Worm (Caenorhabditis elegans) whole organism, mixed stage, embryonic: Measurements from ENCODE around the gene C05E4.7.
A peak's percentile ranks its signal among the peaks of the same experiment; 100 is the strongest.

Source experiments
- M03D4.4 ChIP-seq: sonication (generic microtip); optimal IDR thresholded peaks from 2 replicates; lab custom pipeline; 2017; ENCODE audit warnings: mild to moderate bottlenecking, missing genetic modification characterization, missing compliant biosample characterization
- ceh-39 ChIP-seq: fragments of 150-350 bp; optimal IDR thresholded peaks from 2 replicates; lab custom pipeline; 2014; ENCODE audit warnings: missing biosample characterization, missing genetic modification characterization
- ceh-43 ChIP-seq: fragments of 200-800 bp; sonication (Bioruptor generic); optimal IDR thresholded peaks from 2 replicates; lab custom pipeline; 2018; ENCODE audit warnings: mild to moderate bottlenecking, missing genetic modification characterization, moderate library complexity, missing compliant biosample characterization
- ceh-83 ChIP-seq: fragments of 200-800 bp; sonication (Bioruptor generic); optimal IDR thresholded peaks from 2 replicates; lab custom pipeline; 2018; ENCODE audit warnings: mild to moderate bottlenecking, missing genetic modification characterization, missing compliant biosample characterization
- ces-1 ChIP-seq: fragments of 150-350 bp; optimal IDR thresholded peaks from 2 replicates; lab custom pipeline; 2014; ENCODE audit warnings: missing biosample characterization, missing genetic modification reagents, missing genetic modification characterization
- cnd-1 ChIP-seq: fragments of 200-800 bp; sonication (Bioruptor generic); optimal IDR thresholded peaks from 2 replicates; lab custom pipeline; 2018; ENCODE audit warnings: mild to moderate bottlenecking, missing genetic modification characterization, missing compliant biosample characterization
- flh-1 ChIP-seq: fragments of 200-800 bp; sonication (Bioruptor generic); optimal IDR thresholded peaks from 2 replicates; lab custom pipeline; 2018; ENCODE audit warnings: mild to moderate bottlenecking, missing genetic modification characterization, moderate library complexity, missing compliant biosample characterization
- ham-2 ChIP-seq: fragments of 200-800 bp; sonication (Bioruptor generic); optimal IDR thresholded peaks from 2 replicates; lab custom pipeline; 2018; ENCODE audit warnings: mild to moderate bottlenecking, missing genetic modification characterization, missing compliant biosample characterization
- hlh-1 ChIP-seq: fragments of 150-350 bp; optimal IDR thresholded peaks from 2 replicates; lab custom pipeline; 2014; ENCODE audit warnings: missing biosample characterization, missing genetic modification reagents, missing genetic modification characterization
- lin-13 ChIP-seq: fragments of 150-350 bp; optimal IDR thresholded peaks from 2 replicates; lab custom pipeline; 2014; ENCODE audit warnings: missing biosample characterization, missing genetic modification characterization
- lin-32 ChIP-seq: fragments of 200-800 bp; sonication (Bioruptor generic); optimal IDR thresholded peaks from 2 replicates; lab custom pipeline; 2018; ENCODE audit warnings: mild to moderate bottlenecking, missing genetic modification characterization, missing compliant biosample characterization
- lsy-2 ChIP-seq: fragments of 150-350 bp; optimal IDR thresholded peaks from 2 replicates; lab custom pipeline; 2014; ENCODE audit warnings: missing biosample characterization, missing genetic modification characterization
- mab-5 ChIP-seq: fragments of 150-350 bp; optimal IDR thresholded peaks from 2 replicates; lab custom pipeline; 2014; ENCODE audit warnings: missing biosample characterization, missing genetic modification characterization
- mep-1 ChIP-seq: fragments of 150-350 bp; optimal IDR thresholded peaks from 2 replicates; lab custom pipeline; 2017; ENCODE audit warnings: missing biosample characterization, missing genetic modification reagents, missing genetic modification characterization, inconsistent platforms
- mls-2 ChIP-seq: sonication (generic microtip); optimal IDR thresholded peaks from 2 replicates; lab custom pipeline; 2016; ENCODE audit warnings: mild to moderate bottlenecking, missing genetic modification characterization, moderate library complexity, missing compliant biosample characterization
- nhr-12 ChIP-seq: fragments of 150-350 bp; optimal IDR thresholded peaks from 2 replicates; lab custom pipeline; 2014; ENCODE audit warnings: missing biosample characterization, missing genetic modification characterization
- nhr-237 ChIP-seq: fragments of 150-350 bp; optimal IDR thresholded peaks from 2 replicates; lab custom pipeline; 2014; ENCODE audit warnings: missing biosample characterization, missing genetic modification characterization
- nhr-28 ChIP-seq: fragments of 150-350 bp; optimal IDR thresholded peaks from 2 replicates; lab custom pipeline; 2014; ENCODE audit warnings: missing biosample characterization, missing genetic modification characterization
- nhr-76 ChIP-seq: sonication (generic microtip); optimal IDR thresholded peaks from 2 replicates; lab custom pipeline; 2017; ENCODE audit warnings: missing biosample characterization, missing genetic modification characterization
- sem-2 ChIP-seq: fragments of 200-800 bp; sonication (Bioruptor generic); optimal IDR thresholded peaks from 2 replicates; lab custom pipeline; 2018; ENCODE audit warnings: mild to moderate bottlenecking, missing genetic modification characterization, missing compliant biosample characterization
- snpc-4 ChIP-seq: fragments of 150-350 bp; optimal IDR thresholded peaks from 2 replicates; lab custom pipeline; 2014; ENCODE audit warnings: missing biosample characterization, missing genetic modification characterization
- sptf-1 ChIP-seq: sonication (generic microtip); optimal IDR thresholded peaks from 2 replicates; lab custom pipeline; 2017; ENCODE audit warnings: mild to moderate bottlenecking, missing genetic modification characterization, moderate library complexity, missing compliant biosample characterization
- unc-120 ChIP-seq: sonication (generic microtip); optimal IDR thresholded peaks from 2 replicates; lab custom pipeline; 2017; ENCODE audit warnings: missing genetic modification characterization, missing compliant biosample characterization; ENCODE audit not compliant: poor library complexity, severe bottlenecking

The C05E4.7 gene

DNA sequence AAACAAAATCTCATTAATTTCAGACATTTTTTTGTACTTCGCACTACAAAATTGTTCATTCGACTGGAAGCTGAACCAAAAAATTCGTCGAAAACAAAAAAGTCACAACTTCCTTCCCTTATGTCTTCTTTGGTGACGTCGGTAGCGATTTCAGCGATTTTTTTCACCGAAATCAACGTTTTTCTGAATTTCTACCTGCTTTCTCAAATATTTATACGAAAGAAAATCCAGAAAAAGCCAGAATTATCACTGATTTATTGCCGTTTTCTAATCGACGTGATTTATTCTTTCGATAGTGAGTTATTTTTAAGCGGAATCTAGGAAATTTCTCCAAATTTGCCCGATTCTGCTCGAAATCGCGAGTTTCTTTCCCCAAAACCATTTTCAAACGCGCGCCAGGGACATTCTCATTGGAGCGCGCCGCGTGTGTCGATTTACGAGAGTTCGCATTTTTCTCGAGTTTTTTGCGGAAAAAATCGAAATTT lies 33.0 kb downstream of the C05E4.7 start, which contains the start of gene srbc-58:
TSS of gene srbc-58 (plus strand) at position 121 of the 485 bp plus-strand sequence.
- TF ChIP-seq hlh-1 (tag; lab: Kevin White, UChicago) (no peak), mep-1 (tag; lab: Kevin White, UChicago) (peak; percentile 16)

DNA sequence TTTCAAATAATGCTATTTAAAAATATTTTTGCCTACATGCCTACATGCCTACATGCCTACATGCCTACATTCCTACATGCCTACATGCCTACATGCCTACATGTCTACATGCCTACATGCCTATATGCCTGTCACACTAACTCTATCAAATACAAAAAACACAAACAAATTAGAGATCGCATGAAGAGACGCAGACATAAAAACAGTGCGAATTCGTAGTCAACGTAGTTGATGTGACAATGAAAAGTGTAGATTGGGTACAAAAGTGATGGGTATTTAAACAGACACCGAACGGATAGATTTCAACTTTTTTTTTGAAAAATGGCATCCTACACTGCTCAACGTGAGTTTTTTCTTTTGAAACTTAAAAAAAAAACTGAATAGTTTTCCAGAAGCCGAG lies 35.4 kb downstream of the C05E4.7 start, which contains the start of gene R09E12.9:
TSS of gene R09E12.9 (plus strand) at position 316 of the 400 bp plus-strand sequence.
- no peak for TF ChIP-seq ham-2 (GFP tag; lab: Kevin White, UChicago)
- peak; percentile 83 for TF ChIP-seq nhr-28

DNA sequence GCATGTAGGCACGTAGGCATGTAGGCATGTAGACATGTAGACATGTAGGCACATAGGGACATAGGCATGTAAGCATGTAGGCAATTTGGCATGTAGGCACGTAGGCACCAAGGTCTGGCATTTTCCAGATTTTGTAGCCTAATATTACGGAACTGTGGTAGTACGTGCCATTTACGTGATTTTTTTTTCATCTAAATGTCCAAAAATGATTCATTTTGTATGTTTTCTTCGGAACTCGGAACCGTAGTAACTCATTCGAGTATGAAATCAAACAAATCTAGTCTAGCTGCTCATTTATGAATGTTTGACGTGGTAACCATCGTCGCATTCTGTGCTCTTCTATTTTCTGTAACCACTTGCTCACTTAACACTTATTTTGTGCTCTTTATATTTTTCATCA lies 36.4 kb downstream of the C05E4.7 start, which contains the start of gene srbc-59:
TSS of gene srbc-59 (plus strand) at position 301 of the 400 bp plus-strand sequence.
- TF ChIP-seq lsy-2 (no peak), mls-2 (no peak), ceh-83 (no peak), cnd-1 (tag; lab: Kevin White, UChicago) (no peak), ceh-43 (GFP tag; lab: Kevin White, UChicago) (no peak), snpc-4 (tag; lab: Kevin White, UChicago) (no peak), lin-32 (GFP tag; lab: Kevin White, UChicago) (no peak), mab-5 (tag; lab: Kevin White, UChicago) (no peak)
- TF ChIP-seq, all 35 proteins: peak for 0

DNA sequence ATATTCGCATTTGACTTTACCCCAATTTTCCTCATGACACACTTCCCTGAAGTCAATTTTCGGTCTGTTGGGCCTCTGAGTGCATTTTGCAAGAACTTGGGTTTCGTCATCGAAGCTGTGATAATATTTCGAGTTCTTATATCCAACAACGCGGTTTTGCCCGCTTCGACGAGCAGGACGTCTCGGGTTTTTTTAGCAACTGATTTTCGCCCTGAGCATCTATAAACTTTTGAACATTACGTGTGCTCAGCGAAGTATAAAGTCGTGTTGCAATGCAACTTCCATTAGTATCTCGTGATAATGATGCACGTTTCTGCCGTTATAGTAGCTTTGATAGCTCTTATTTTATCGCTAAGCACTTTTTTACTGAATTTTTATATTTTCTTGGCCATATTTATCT lies 38.1 kb downstream of the C05E4.7 start, which contains the start of gene srbc-60:
TSS of gene srbc-60 (plus strand) at position 301 of the 400 bp plus-strand sequence.
- TF ChIP-seq M03D4.4 (tag; lab: Kevin White, UChicago) (no peak), ces-1 (GFP tag; lab: Kevin White, UChicago) (no peak), sem-2 (no peak), nhr-237 (tag; lab: Kevin White, UChicago) (no peak)

DNA sequence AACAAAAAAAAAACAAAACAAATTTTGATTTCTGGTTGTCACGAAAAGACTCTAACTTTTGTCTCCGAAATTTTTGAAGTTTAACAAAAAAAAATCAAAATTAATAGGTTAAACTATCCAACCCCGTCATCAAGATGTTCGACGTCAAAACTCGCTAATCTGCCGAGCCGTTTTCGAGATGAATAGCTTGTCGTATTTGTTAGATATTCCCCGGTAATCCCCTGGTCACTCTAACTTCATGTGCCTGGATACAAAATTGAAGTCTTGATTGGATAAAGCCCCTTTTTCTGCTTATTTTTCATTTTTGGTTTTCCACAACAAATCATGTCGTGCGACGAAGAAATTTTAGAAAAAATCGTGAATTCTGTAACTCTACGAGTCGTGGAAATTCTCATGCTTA lies 40.5 kb downstream of the C05E4.7 start, which contains the start of gene srab-16:
TSS of gene srab-16 (plus strand) at position 301 of the 400 bp plus-strand sequence.
- TF ChIP-seq mab-5 (tag; lab: Kevin White, UChicago), result no peak
- no peak for TF ChIP-seq ceh-39 (tag; lab: Kevin White, UChicago)
- no peak for TF ChIP-seq unc-120 (tag; lab: Kevin White, UChicago)
- no peak for TF ChIP-seq nhr-237 (tag; lab: Kevin White, UChicago)
- TF ChIP-seq lin-13 (tag; lab: Kevin White, UChicago), result no peak
- TF ChIP-seq sptf-1, result no peak
- no peak for TF ChIP-seq nhr-76 (tag; lab: Kevin White, UChicago)
- no peak for TF ChIP-seq flh-1
- no peak for TF ChIP-seq nhr-12 (tag; lab: Kevin White, UChicago)
- TF ChIP-seq, all 35 proteins: peak for 0
